Fruit fly (Drosophila melanogaster): ENCODE data around the gene CG5149.

Gene CG5149

DNA sequence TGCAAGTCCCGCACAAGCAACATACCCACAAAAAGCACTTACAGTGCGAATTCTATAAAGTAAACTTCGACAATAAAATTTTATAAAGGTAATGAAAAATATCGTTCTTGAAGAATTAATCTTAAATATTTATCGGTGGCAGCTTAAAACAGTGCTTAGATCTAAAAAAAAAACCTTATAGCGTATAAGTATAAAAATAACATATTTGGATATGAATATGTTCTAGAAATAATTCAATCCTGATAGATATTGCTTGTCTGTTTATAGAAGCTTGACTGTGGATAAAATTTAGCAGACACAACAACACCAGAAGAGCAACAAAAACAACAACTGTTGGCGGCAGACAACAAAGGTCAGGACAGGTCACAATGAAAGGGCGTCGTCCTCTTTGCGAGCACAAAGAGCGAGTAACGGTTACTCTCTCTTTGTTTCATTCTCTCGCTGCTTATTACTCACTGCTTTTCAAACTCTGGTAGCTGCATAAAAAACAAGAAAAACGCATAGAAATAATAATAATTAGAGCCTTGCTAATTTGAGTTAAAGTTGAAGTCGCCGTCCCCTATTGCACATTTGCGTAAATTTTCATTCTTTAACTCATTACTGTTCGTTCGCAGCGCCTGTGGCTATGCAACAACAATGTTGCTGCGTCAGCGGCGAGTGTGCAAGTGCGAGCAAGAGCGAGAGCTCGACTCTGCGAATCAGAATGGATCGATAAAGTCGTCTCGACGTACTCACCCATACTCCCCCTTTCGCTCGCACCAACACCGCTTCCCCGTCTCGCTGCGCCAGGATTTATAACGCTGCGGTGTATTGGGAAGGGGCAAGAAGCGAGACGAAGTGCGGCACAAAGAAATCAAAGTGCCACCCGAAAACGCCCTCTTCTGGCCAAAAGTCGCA is 31.6 kb upstream of the CG5149 start (continued):
- TF ChIP-seq CG2889 (GFP tag; IDR thresholded peaks at IDR 0.05) = no peak
- peak; percentile 68 for TF ChIP-seq CG2120 (GFP tag; optimal IDR thresholded peaks at IDR 0.05)
- TF ChIP-seq CG13775 (GFP tag; optimal IDR thresholded peaks at IDR 0.05) = no peak
- TF ChIP-seq Ssrp (tag; optimal IDR thresholded peaks at IDR 0.05) = peak; percentile 17
- no peak for TF ChIP-seq gcm (GFP tag; optimal IDR thresholded peaks at IDR 0.05)
- no peak for TF ChIP-seq hth (optimal IDR thresholded peaks at IDR 0.05)
- no peak for TF ChIP-seq run (tag; optimal IDR thresholded peaks at IDR 0.05)
- no peak for TF ChIP-seq lola (GFP tag; optimal IDR thresholded peaks at IDR 0.05)
- no peak for TF ChIP-seq CG4360 (GFP tag; IDR thresholded peaks at IDR 0.05)
- TF ChIP-seq CG11504 (tag; optimal IDR thresholded peaks at IDR 0.05) = peak; percentile 48
- TF ChIP-seq phol (tag; optimal IDR thresholded peaks at IDR 0.05) = no peak
- no peak for TF ChIP-seq fu2 (GFP tag; optimal IDR thresholded peaks at IDR 0.05)
- TF ChIP-seq H2.0 (GFP tag; IDR thresholded peaks at IDR 0.05) = no peak
- no peak for TF ChIP-seq Optix (GFP tag; IDR thresholded peaks at IDR 0.05)
- no peak for TF ChIP-seq CG34376 (GFP tag; optimal IDR thresholded peaks at IDR 0.05)
- TF ChIP-seq CG7271 (tag; optimal IDR thresholded peaks at IDR 0.05) = no peak
- TF ChIP-seq CkIIα-i1 (GFP tag; IDR thresholded peaks at IDR 0.05) = no peak
- TF ChIP-seq Scr (GFP tag; IDR thresholded peaks at IDR 0.05; ENCODE audit: partially characterized antibody) = no peak
- no peak for TF ChIP-seq Chrac-16 (GFP tag; optimal IDR thresholded peaks at IDR 0.05)
- TF ChIP-seq CG13894 (tag; optimal IDR thresholded peaks at IDR 0.05) = no peak
- no peak for TF ChIP-seq CG6254 (GFP tag; optimal IDR thresholded peaks at IDR 0.05)
- no peak for TF ChIP-seq E2f2 (GFP tag; IDR thresholded peaks at IDR 0.05)
- no peak for TF ChIP-seq danr (GFP tag; IDR thresholded peaks at IDR 0.05)
- TF ChIP-seq Dip2 (GFP tag; IDR thresholded peaks at IDR 0.05) = no peak
- no peak for TF ChIP-seq knrl (GFP tag; IDR thresholded peaks at IDR 0.05; ENCODE audit: partially characterized antibody)
- TF ChIP-seq trem (tag; optimal IDR thresholded peaks at IDR 0.05) = no peak
- TF ChIP-seq CG14860 (GFP tag; IDR thresholded peaks at IDR 0.05; ENCODE audit: partially characterized antibody) = no peak
- TF ChIP-seq exex (tag; optimal IDR thresholded peaks at IDR 0.05) = no peak
- no peak for TF ChIP-seq CG33213 (GFP tag; optimal IDR thresholded peaks at IDR 0.05)
- TF ChIP-seq lilli (GFP tag; optimal IDR thresholded peaks at IDR 0.05) = peak; percentile 18
- TF ChIP-seq Tbp (GFP tag; optimal IDR thresholded peaks at IDR 0.05) = no peak
- no peak for TF ChIP-seq CG11456 (GFP tag; IDR thresholded peaks at IDR 0.05)
- 0 out of 3 replicates have a peak, but pooled peaks have one; percentile 35 for TF ChIP-seq zen2 (GFP tag; IDR thresholded peaks at IDR 0.05; ENCODE audit: partially characterized antibody)
- peak; percentile 50 for TF ChIP-seq Meics (GFP tag; optimal IDR thresholded peaks at IDR 0.05)
- peak; percentile 7 for TF ChIP-seq Dip3 (GFP tag; optimal IDR thresholded peaks at IDR 0.05)
- no peak for TF ChIP-seq jigr1 (GFP tag; IDR thresholded peaks at IDR 0.05)
- no peak for TF ChIP-seq CG33557 (GFP tag; optimal IDR thresholded peaks at IDR 0.05)
- TF ChIP-seq salm (tag; optimal IDR thresholded peaks at IDR 0.05) = no peak
- TF ChIP-seq Max (GFP tag; optimal IDR thresholded peaks at IDR 0.05) = no peak
- no peak for TF ChIP-seq CG34422 (GFP tag; IDR thresholded peaks at IDR 0.05)
- TF ChIP-seq ATbp (GFP tag; optimal IDR thresholded peaks at IDR 0.05) = no peak
- no peak for TF ChIP-seq Bteb2 (GFP tag; optimal IDR thresholded peaks at IDR 0.05)
- no peak for TF ChIP-seq CG14441 (GFP tag; IDR thresholded peaks at IDR 0.05)
- no peak for TF ChIP-seq HmgD (GFP tag; optimal IDR thresholded peaks at IDR 0.05)
- TF ChIP-seq h (optimal IDR thresholded peaks at IDR 0.05) = no peak
- no peak for TF ChIP-seq MBD-R2 (GFP tag; IDR thresholded peaks at IDR 0.05)
- no peak for TF ChIP-seq abd-A (tag; optimal IDR thresholded peaks at IDR 0.05)
- no peak for TF ChIP-seq Side (GFP tag; optimal IDR thresholded peaks at IDR 0.05)
- TF ChIP-seq dan (GFP tag; IDR thresholded peaks at IDR 0.05) = no peak
- TF ChIP-seq gcm2 (GFP tag; optimal IDR thresholded peaks at IDR 0.05) = no peak

Data from whole organism, embryonic.